Fruit fly (Drosophila melanogaster): Measurements from ENCODE around the gene PVRAP.

Gene PVRAP

dm6 chr3L:6012950-6013349 lies 15.9 kb downstream of the PVRAP start:
- TF ChIP-seq CG8478 (optimal IDR thresholded peaks at IDR 0.05) (no peak), CTCF (optimal IDR thresholded peaks at IDR 0.05) (no peak)

dm6 chr3L:6022142-6022541 lies 25.1 kb downstream of the PVRAP start:
- TF ChIP-seq CTCF (optimal IDR thresholded peaks at IDR 0.05) = no peak
- TF ChIP-seq CG8478 (optimal IDR thresholded peaks at IDR 0.05) = no peak

- no peak for TF ChIP-seq CG8478 (optimal IDR thresholded peaks at IDR 0.05)
- no peak for TF ChIP-seq CTCF (optimal IDR thresholded peaks at IDR 0.05)
Observed at dm6 chr3L:6033008-6033407, 36.0 kb downstream of the PVRAP start.

dm6 chr3L:6034511-6034910 lies 37.5 kb downstream of the PVRAP start, which contains the start of gene CG10477:
Gene CG10477, minus strand, starts transcription at chr3L:6034611.
- TF ChIP-seq CG8478 (optimal IDR thresholded peaks at IDR 0.05) (no peak), CTCF (optimal IDR thresholded peaks at IDR 0.05) (no peak)

dm6 chr3L:6034916-6035315 lies 37.9 kb downstream of the PVRAP start, which contains the start of gene yip7:
Gene yip7, plus strand, starts transcription at chr3L:6035216.
- TF ChIP-seq CG8478 (optimal IDR thresholded peaks at IDR 0.05) (no peak), CTCF (optimal IDR thresholded peaks at IDR 0.05) (no peak)

dm6 chr3L:6036141-6036540 lies 39.1 kb downstream of the PVRAP start:
- no peak for TF ChIP-seq CG8478 (optimal IDR thresholded peaks at IDR 0.05)
- no peak for TF ChIP-seq CTCF (optimal IDR thresholded peaks at IDR 0.05)

- TF ChIP-seq CG8478 (optimal IDR thresholded peaks at IDR 0.05) (no peak), CTCF (optimal IDR thresholded peaks at IDR 0.05) (no peak)
Observed at dm6 chr3L:6036811-6037210, 39.8 kb downstream of the PVRAP start, which contains the start of gene CG6462. Gene CG6462, plus strand, starts transcription at chr3L:6037111.

- TF ChIP-seq CTCF (optimal IDR thresholded peaks at IDR 0.05) (no peak), CG8478 (optimal IDR thresholded peaks at IDR 0.05) (no peak)
Observed at dm6 chr3L:6038720-6039205, 41.8 kb downstream of the PVRAP start, which contains the start of gene Jon65Aiv. Gene Jon65Aiv, plus strand, starts transcription at chr3L:6039155.

- no peak for TF ChIP-seq CTCF (optimal IDR thresholded peaks at IDR 0.05)
- no peak for TF ChIP-seq CG8478 (optimal IDR thresholded peaks at IDR 0.05)
Observed at dm6 chr3L:6050230-6050807, 53.3 kb downstream of the PVRAP start, which contains the start of gene Jon65Aiii. Gene Jon65Aiii, plus strand, starts transcription at chr3L:6050757.

- no peak for TF ChIP-seq CTCF (optimal IDR thresholded peaks at IDR 0.05)
- no peak for TF ChIP-seq CG8478 (optimal IDR thresholded peaks at IDR 0.05)
Observed at dm6 chr3L:6052021-6052420, 55.0 kb downstream of the PVRAP start, which contains the start of gene Jon65Aii. Gene Jon65Aii, plus strand, starts transcription at chr3L:6052321.

- TF ChIP-seq CTCF (optimal IDR thresholded peaks at IDR 0.05) (no peak), CG8478 (optimal IDR thresholded peaks at IDR 0.05) (no peak)
Observed at dm6 chr3L:6054343-6054742, 57.3 kb downstream of the PVRAP start, which contains the start of gene Jon65Ai. Gene Jon65Ai, minus strand, starts transcription at chr3L:6054443.

dm6 chr3L:6054803-6055202 lies 57.8 kb downstream of the PVRAP start, which contains the start of gene tant:
Gene tant, plus strand, starts transcription at chr3L:6055136.
- TF ChIP-seq CTCF (optimal IDR thresholded peaks at IDR 0.05) (peak; percentile 52 to 62), CG8478 (optimal IDR thresholded peaks at IDR 0.05) (no peak)

- peak; percentile 61 to 65 for TF ChIP-seq CTCF (optimal IDR thresholded peaks at IDR 0.05)
- TF ChIP-seq CG8478 (optimal IDR thresholded peaks at IDR 0.05) = no peak
Observed at dm6 chr3L:6059062-6059708, 62.2 kb downstream of the PVRAP start, which contains the start of gene CG6592. Gene CG6592, plus strand, starts transcription at chr3L:6059658.

- no peak for TF ChIP-seq CG8478 (optimal IDR thresholded peaks at IDR 0.05)
- no peak for TF ChIP-seq CTCF (optimal IDR thresholded peaks at IDR 0.05)
Observed at dm6 chr3L:6062860-6063607, 66.0 kb downstream of the PVRAP start, which contains the start of gene CG10472. Gene CG10472, minus strand, starts transcription at chr3L:6062910.

- TF ChIP-seq CG8478 (optimal IDR thresholded peaks at IDR 0.05) (no peak), CTCF (optimal IDR thresholded peaks at IDR 0.05) (no peak)
Observed at dm6 chr3L:6065881-6066389, 68.9 kb downstream of the PVRAP start, which contains the start of gene CG42269. Gene CG42269, plus strand, starts transcription at chr3L:6066296.
